Worm (Caenorhabditis elegans) whole organism, L3 larva: ENCODE measurements around the gene mrps-34.

Experiments
- R02D3.7 ChIP-seq: fragments of 150-350 bp; optimal IDR thresholded peaks from 2 replicates; lab custom pipeline; 2014; ENCODE audit warnings: missing biosample characterization, missing genetic modification characterization
- ZK546.5 ChIP-seq: sonication (generic microtip); optimal IDR thresholded peaks from 2 replicates; lab custom pipeline; 2017; ENCODE audit warnings: missing biosample characterization, missing genetic modification characterization
- aly-2 ChIP-seq: fragments of 150-350 bp; optimal IDR thresholded peaks from 2 replicates; lab custom pipeline; 2014; ENCODE audit warnings: missing biosample characterization, missing genetic modification characterization
- ama-1 ChIP-seq: fragments of 150-350 bp; optimal IDR thresholded peaks from 2 replicates; lab custom pipeline; 2018
- ceh-16 ChIP-seq: sonication (generic microtip); optimal IDR thresholded peaks from 2 replicates; lab custom pipeline; 2017; ENCODE audit warnings: missing biosample characterization, missing genetic modification characterization
- ceh-9 ChIP-seq: sonication (generic microtip); optimal IDR thresholded peaks from 2 replicates; lab custom pipeline; 2018; ENCODE audit warnings: missing biosample characterization, missing genetic modification characterization
- daf-12 ChIP-seq: fragments of 150-350 bp; optimal IDR thresholded peaks from 2 replicates; lab custom pipeline; 2014; ENCODE audit warnings: missing biosample characterization, missing genetic modification reagents, missing genetic modification characterization
- egl-27 ChIP-seq: sonication (generic microtip); optimal IDR thresholded peaks from 4 replicates; lab custom pipeline; 2017; ENCODE audit warnings: missing biosample characterization, missing genetic modification reagents, missing genetic modification characterization
- egl-5 ChIP-seq: fragments of 150-350 bp; optimal IDR thresholded peaks from 2 replicates; lab custom pipeline; 2017; ENCODE audit warnings: missing biosample characterization, missing genetic modification reagents, missing genetic modification characterization, inconsistent platforms
- elt-1 ChIP-seq: fragments of 150-350 bp; optimal IDR thresholded peaks from 2 replicates; lab custom pipeline; 2014; ENCODE audit warnings: missing biosample characterization, missing genetic modification characterization
- elt-2 ChIP-seq: sonication (generic microtip); optimal IDR thresholded peaks from 2 replicates; lab custom pipeline; 2016; ENCODE audit warnings: missing genetic modification reagents, mild to moderate bottlenecking, missing genetic modification characterization, missing compliant biosample characterization
- elt-3 ChIP-seq, 3 experiments: fragments of 150-350 bp in 1 of 3; sonication (generic microtip) in 2 of 3; optimal IDR thresholded peaks; 2 replicates in 2 of 3; 4 replicates in 1 of 3; lab custom pipeline; 2014 to 2017; ENCODE audit warnings: missing biosample characterization in 3 of 3, missing genetic modification characterization in 3 of 3
- eor-1 ChIP-seq, 2 experiments: fragments of 150-350 bp; optimal IDR thresholded peaks; 2 replicates each; lab custom pipeline; 2014 to 2018; ENCODE audit warnings: missing biosample characterization in 2 of 2, missing genetic modification characterization in 2 of 2
- fkh-10 ChIP-seq: sonication (generic microtip); optimal IDR thresholded peaks from 2 replicates; lab custom pipeline; 2017; ENCODE audit warnings: missing biosample characterization, missing genetic modification reagents, missing genetic modification characterization
- fos-1 ChIP-seq: fragments of 150-350 bp; optimal IDR thresholded peaks from 2 replicates; lab custom pipeline; 2014; ENCODE audit warnings: missing biosample characterization, missing genetic modification characterization
- hmg-11 ChIP-seq: sonication (generic microtip); optimal IDR thresholded peaks from 2 replicates; lab custom pipeline; 2016; ENCODE audit warnings: missing genetic modification characterization, missing compliant biosample characterization
- jun-1 ChIP-seq: fragments of 150-350 bp; optimal IDR thresholded peaks from 2 replicates; lab custom pipeline; 2014; ENCODE audit warnings: missing biosample characterization, missing genetic modification reagents, missing genetic modification characterization
- lin-15B ChIP-seq: fragments of 150-350 bp; optimal IDR thresholded peaks from 2 replicates; lab custom pipeline; 2014; ENCODE audit warnings: missing biosample characterization, missing genetic modification characterization
- lin-39 ChIP-seq: fragments of 150-350 bp; optimal IDR thresholded peaks from 2 replicates; lab custom pipeline; 2018; ENCODE audit warnings: missing biosample characterization, missing genetic modification reagents, missing genetic modification characterization
- lsy-12 ChIP-seq: sonication (generic microtip); optimal IDR thresholded peaks from 2 replicates; lab custom pipeline; 2016; ENCODE audit warnings: mild to moderate bottlenecking, missing genetic modification characterization, missing compliant biosample characterization
- mdl-1 ChIP-seq: fragments of 150-350 bp; optimal IDR thresholded peaks from 2 replicates; lab custom pipeline; 2014; ENCODE audit warnings: missing biosample characterization, missing genetic modification characterization
- mml-1 ChIP-seq: fragments of 150-350 bp; sonication (generic microtip); optimal IDR thresholded peaks from 3 replicates; lab custom pipeline; 2014; ENCODE audit warnings: missing biosample characterization, missing genetic modification characterization
- nfya-1 ChIP-seq: sonication (generic microtip); optimal IDR thresholded peaks from 2 replicates; lab custom pipeline; 2017; ENCODE audit warnings: missing genetic modification characterization, mild to moderate bottlenecking, missing compliant biosample characterization, antibody characterized with exemption, moderate library complexity; ENCODE audit not compliant: insufficient read depth
- nhr-11 ChIP-seq: fragments of 150-350 bp; optimal IDR thresholded peaks from 2 replicates; lab custom pipeline; 2014; ENCODE audit warnings: missing biosample characterization, missing genetic modification characterization
- nhr-12 ChIP-seq: fragments of 150-350 bp; optimal IDR thresholded peaks from 2 replicates; lab custom pipeline; 2014; ENCODE audit warnings: missing biosample characterization, missing genetic modification characterization
- nhr-237 ChIP-seq: fragments of 150-350 bp; optimal IDR thresholded peaks from 2 replicates; lab custom pipeline; 2014; ENCODE audit warnings: missing biosample characterization, missing genetic modification characterization
- nhr-25 ChIP-seq: sonication (generic microtip); optimal IDR thresholded peaks from 2 replicates; lab custom pipeline; 2017; ENCODE audit warnings: missing biosample characterization, missing genetic modification characterization
- nhr-28 ChIP-seq: fragments of 150-350 bp; optimal IDR thresholded peaks from 2 replicates; lab custom pipeline; 2014; ENCODE audit warnings: missing biosample characterization, missing genetic modification characterization
- nhr-67 ChIP-seq: fragments of 150-350 bp; optimal IDR thresholded peaks from 2 replicates; lab custom pipeline; 2014; ENCODE audit warnings: missing biosample characterization, missing genetic modification characterization
- nhr-76 ChIP-seq: fragments of 150-350 bp; sonication (generic microtip); optimal IDR thresholded peaks from 5 replicates; lab custom pipeline; 2014; ENCODE audit warnings: missing biosample characterization, missing genetic modification characterization
- nhr-77 ChIP-seq: fragments of 150-350 bp; optimal IDR thresholded peaks from 2 replicates; lab custom pipeline; 2014; ENCODE audit warnings: missing biosample characterization, missing genetic modification characterization
- pha-4 ChIP-seq: fragments of 150-350 bp; optimal IDR thresholded peaks from 2 replicates; lab custom pipeline; 2014; ENCODE audit warnings: missing biosample characterization, missing genetic modification reagents, missing genetic modification characterization
- pqm-1 ChIP-seq: fragments of 150-350 bp; optimal IDR thresholded peaks from 2 replicates; lab custom pipeline; 2017; ENCODE audit warnings: missing biosample characterization, missing genetic modification characterization, inconsistent platforms
- sea-2 ChIP-seq: fragments of 150-350 bp; sonication (generic microtip); optimal IDR thresholded peaks from 4 replicates; lab custom pipeline; 2014; ENCODE audit warnings: missing biosample characterization, missing genetic modification reagents, missing genetic modification characterization
- skn-1 ChIP-seq: fragments of 150-350 bp; optimal IDR thresholded peaks from 2 replicates; lab custom pipeline; 2014; ENCODE audit warnings: missing biosample characterization, missing genetic modification characterization
- snpc-4 ChIP-seq: fragments of 150-350 bp; optimal IDR thresholded peaks from 2 replicates; lab custom pipeline; 2014; ENCODE audit warnings: missing biosample characterization, missing genetic modification characterization
- tbx-2 ChIP-seq: sonication (generic microtip); optimal IDR thresholded peaks from 2 replicates; lab custom pipeline; 2016; ENCODE audit warnings: mild to moderate bottlenecking, missing genetic modification characterization, missing compliant biosample characterization
- unc-39 ChIP-seq: sonication (generic microtip); optimal IDR thresholded peaks from 4 replicates; lab custom pipeline; 2017; ENCODE audit warnings: missing biosample characterization, missing genetic modification characterization
- unc-62 ChIP-seq: fragments of 150-350 bp; sonication (generic microtip); optimal IDR thresholded peaks from 4 replicates; lab custom pipeline; 2014; ENCODE audit warnings: missing biosample characterization, missing genetic modification reagents, missing genetic modification characterization
- zag-1 ChIP-seq: fragments of 150-350 bp; optimal IDR thresholded peaks from 2 replicates; lab custom pipeline; 2014; ENCODE audit warnings: missing biosample characterization, missing genetic modification characterization
- ztf-11 ChIP-seq: fragments of 150-350 bp; optimal IDR thresholded peaks from 2 replicates; lab custom pipeline; 2014; ENCODE audit warnings: missing biosample characterization, missing genetic modification characterization
- ztf-4 ChIP-seq: fragments of 150-350 bp; optimal IDR thresholded peaks from 2 replicates; lab custom pipeline; 2014; ENCODE audit warnings: missing biosample characterization, missing genetic modification characterization

mrps-34 gene

ce11 chrIII:4523411-4523810, 18.8 kb downstream of the mrps-34 start:
- TF ChIP-seq nhr-76 (no peak), nhr-12 (no peak), daf-12 (tag; lab: Kevin White, UChicago) (no peak), tbx-2 (tag; lab: Kevin White, UChicago) (no peak), sea-2 (GFP tag; lab: Kevin White, UChicago) (no peak), nhr-237 (no peak), jun-1 (tag; lab: Kevin White, UChicago) (no peak), ZK546.5 (tag; lab: Kevin White, UChicago) (no peak), mml-1 (no peak), hmg-11 (tag; lab: Kevin White, UChicago) (no peak), elt-1 (tag; lab: Kevin White, UChicago) (no peak), pha-4 (tag; lab: Kevin White, UChicago) (no peak), elt-2 (tag; lab: Kevin White, UChicago) (no peak), nhr-67 (tag; lab: Kevin White, UChicago) (no peak), mdl-1 (tag; lab: Kevin White, UChicago) (no peak), ztf-4 (tag; lab: Kevin White, UChicago) (no peak), nhr-28 (no peak), fkh-10 (GFP tag; lab: Kevin White, UChicago) (no peak), snpc-4 (tag; lab: Kevin White, UChicago) (no peak)

DNA sequence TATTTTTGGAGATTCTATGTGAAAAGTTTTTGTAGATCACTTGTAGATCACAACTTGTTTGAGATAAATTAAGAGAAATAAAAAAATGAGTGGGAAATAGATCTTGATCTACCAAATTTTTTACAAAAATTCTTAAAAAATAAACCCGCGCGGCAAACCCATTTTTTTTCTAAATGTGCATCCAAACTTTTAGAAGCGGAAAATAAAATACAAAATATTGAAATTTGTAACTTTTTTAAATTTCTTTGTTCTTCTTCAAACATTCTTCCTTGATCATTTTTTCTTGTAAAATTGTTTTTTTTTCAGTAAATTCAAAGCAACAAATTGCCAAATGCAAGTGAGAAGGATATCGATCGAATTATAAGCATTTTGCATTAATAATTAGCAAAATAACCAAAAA, 22.2 kb downstream of the mrps-34 start, which contains the start of gene cdh-4:
cdh-4 (plus strand) TSS at position 301 of the 400 bp plus-strand sequence.
- TF ChIP-seq unc-62 (GFP tag; lab: Kevin White, UChicago) (no peak), lin-15B (tag; lab: Kevin White, UChicago) (no peak), lsy-12 (tag; lab: Kevin White, UChicago) (no peak), fkh-10 (GFP tag; lab: Kevin White, UChicago) (no peak), elt-1 (tag; lab: Kevin White, UChicago) (no peak), lin-39 (tag; lab: Kevin White, UChicago) (no peak), nhr-77 (tag; lab: Kevin White, UChicago) (no peak), aly-2 (no peak), skn-1 (tag; lab: Kevin White, UChicago) (no peak), nhr-76 (no peak), pqm-1 (tag; lab: Kevin White, UChicago) (no peak), sea-2 (GFP tag; lab: Kevin White, UChicago) (no peak), nfya-1 (no peak), egl-27 (tag; lab: Kevin White, UChicago) (no peak), ztf-4 (tag; lab: Kevin White, UChicago) (no peak), nhr-11 (tag; lab: Kevin White, UChicago) (no peak)

ce11 chrIII:4519410-4519809, 22.8 kb downstream of the mrps-34 start:
- TF ChIP-seq fkh-10 (GFP tag; lab: Kevin White, UChicago) (no peak), R02D3.7 (no peak), egl-5 (tag; lab: Kevin White, UChicago) (no peak), lin-15B (tag; lab: Kevin White, UChicago) (no peak), nhr-67 (tag; lab: Kevin White, UChicago) (no peak), skn-1 (tag; lab: Kevin White, UChicago) (no peak), nhr-25 (tag; lab: Kevin White, UChicago) (no peak), nhr-76 (no peak), ceh-16 (no peak), elt-3 (tag; optimal IDR thresholded peaks at IDR 0.05; lab: Kevin White, UChicago) (no peak), ama-1 (lab: Kevin White, UChicago) (no peak)

ce11 chrIII:4517781-4518180, 24.5 kb downstream of the mrps-34 start:
- TF ChIP-seq unc-62 (GFP tag; lab: Kevin White, UChicago) (no peak), nhr-77 (tag; lab: Kevin White, UChicago) (no peak), ztf-11 (tag; lab: Kevin White, UChicago) (no peak), fos-1 (tag; lab: Kevin White, UChicago) (no peak), eor-1 (tag; optimal IDR thresholded peaks at IDR 0.05; lab: Kevin White, UChicago) (no peak), fkh-10 (GFP tag; lab: Kevin White, UChicago) (no peak), ceh-9 (tag; lab: Kevin White, UChicago) (no peak), tbx-2 (tag; lab: Kevin White, UChicago) (no peak), pqm-1 (tag; lab: Kevin White, UChicago) (no peak), ZK546.5 (tag; lab: Kevin White, UChicago) (no peak), pha-4 (tag; lab: Kevin White, UChicago) (no peak), unc-39 (no peak), ztf-4 (tag; lab: Kevin White, UChicago) (no peak), sea-2 (GFP tag; lab: Kevin White, UChicago) (no peak), zag-1 (tag; lab: Kevin White, UChicago) (no peak), aly-2 (no peak)
